Fruit fly (Drosophila melanogaster): ENCODE results near the gene CG32486.

CG32486 gene

dm6 chr3L:3083329-3084083 is 12.9 kb upstream of the CG32486 start (continued):
- TF ChIP-seq Stat92E (GFP tag; optimal IDR thresholded peaks at IDR 0.05) (no peak), CG4282 (GFP tag; optimal IDR thresholded peaks at IDR 0.05) (no peak), CG13775 (GFP tag; optimal IDR thresholded peaks at IDR 0.05) (peak; percentile 3), CG10366 (GFP tag; IDR thresholded peaks at IDR 0.05) (0 out of 2 replicates have a peak, but pooled peaks have one; percentile 17), zen (tag; optimal IDR thresholded peaks at IDR 0.05) (no peak), her (GFP tag; optimal IDR thresholded peaks at IDR 0.05) (peak; percentile 39)

- no peak for TF ChIP-seq repo (GFP tag; optimal IDR thresholded peaks at IDR 0.05)
- TF ChIP-seq crol (GFP tag; IDR thresholded peaks at IDR 0.05), result 0 out of 2 replicates have a peak, but pooled peaks have one; percentile 28
- TF ChIP-seq mirr (GFP tag; optimal IDR thresholded peaks at IDR 0.05), result peak; percentile 65
- peak; percentile 33 for TF ChIP-seq CG12071 (GFP tag; optimal IDR thresholded peaks at IDR 0.05)
- TF ChIP-seq Ets97D (GFP tag; optimal IDR thresholded peaks at IDR 0.05), result no peak
- TF ChIP-seq CG8388 (GFP tag; optimal IDR thresholded peaks at IDR 0.05), result no peak
- no peak for TF ChIP-seq CG15479 (GFP tag; optimal IDR thresholded peaks at IDR 0.05)
- no peak for TF ChIP-seq Ets65A (GFP tag)
- TF ChIP-seq lola (GFP tag; optimal IDR thresholded peaks at IDR 0.05), result no peak
- peak; percentile 8 for TF ChIP-seq CrebB (tag; optimal IDR thresholded peaks at IDR 0.05)
- no peak for TF ChIP-seq tna (GFP tag; IDR thresholded peaks at IDR 0.05; ENCODE audit: partially characterized antibody)
- TF ChIP-seq TFAM (GFP tag; optimal IDR thresholded peaks at IDR 0.05), result no peak
- no peak for TF ChIP-seq tx (GFP tag; optimal IDR thresholded peaks at IDR 0.05)
- no peak for TF ChIP-seq C15 (GFP tag; IDR thresholded peaks at IDR 0.05)
- TF ChIP-seq sens (GFP tag), result peak; percentile 69
- TF ChIP-seq CG30431 (GFP tag; optimal IDR thresholded peaks at IDR 0.05), result no peak
- TF ChIP-seq Med (GFP tag), result peak; percentile 75
- no peak for TF ChIP-seq CG4424 (GFP tag; optimal IDR thresholded peaks at IDR 0.05)
- TF ChIP-seq h (optimal IDR thresholded peaks at IDR 0.05), result no peak
- peak; percentile 96 for TF ChIP-seq CG6654 (GFP tag; optimal IDR thresholded peaks at IDR 0.05)
- peak; percentile 7 for TF ChIP-seq PHDP (tag; optimal IDR thresholded peaks at IDR 0.05)
- TF ChIP-seq cg (GFP tag; optimal IDR thresholded peaks at IDR 0.05), result peak; percentile 55
- TF ChIP-seq CG10147 (GFP tag; optimal IDR thresholded peaks at IDR 0.05), result no peak
- TF ChIP-seq CG13894 (tag; optimal IDR thresholded peaks at IDR 0.05), result peak; percentile 97
- TF ChIP-seq CG5245 (GFP tag; optimal IDR thresholded peaks at IDR 0.05), result no peak
- no peak for TF ChIP-seq CG9727 (GFP tag; optimal IDR thresholded peaks at IDR 0.05)
- peak; percentile 38 for TF ChIP-seq sug (tag; optimal IDR thresholded peaks at IDR 0.05)
- no peak for TF ChIP-seq CG11247 (GFP tag; IDR thresholded peaks at IDR 0.05)
- TF ChIP-seq CG8290 (GFP tag; optimal IDR thresholded peaks at IDR 0.05), result no peak
- TF ChIP-seq CG8290 (tag; optimal IDR thresholded peaks at IDR 0.05), result peak in 1 of 2 experiments; percentile 31
- TF ChIP-seq CG6683 (GFP tag; optimal IDR thresholded peaks at IDR 0.05), result no peak
- no peak for TF ChIP-seq CkIIα-i1 (GFP tag; IDR thresholded peaks at IDR 0.05)
- no peak for TF ChIP-seq CG10366 (GFP tag; IDR thresholded peaks at IDR 0.05)
- no peak for TF ChIP-seq CG14050 (GFP tag; IDR thresholded peaks at IDR 0.05)
- no peak for TF ChIP-seq Aef1 (GFP tag; IDR thresholded peaks at IDR 0.05)
- TF ChIP-seq amos (GFP tag; IDR thresholded peaks at IDR 0.05; ENCODE audit: partially characterized antibody), result no peak; the same call in 1 of the 2 replicates
- TF ChIP-seq Sin3A (optimal IDR thresholded peaks at IDR 0.05), result no peak
- no peak for TF ChIP-seq ssp (GFP tag; IDR thresholded peaks at IDR 0.05)
- no peak; the same call in 1 of the 2 replicates for TF ChIP-seq rib (GFP tag; IDR thresholded peaks at IDR 0.05)
- peak; percentile 20 for TF ChIP-seq CG12769 (tag; optimal IDR thresholded peaks at IDR 0.05)
- no peak for TF ChIP-seq sima (GFP tag; optimal IDR thresholded peaks at IDR 0.05)
- peak; percentile 4 for TF ChIP-seq sd (tag; optimal IDR thresholded peaks at IDR 0.05)
- TF ChIP-seq NfI (GFP tag; optimal IDR thresholded peaks at IDR 0.05), result no peak
Observed at dm6 chr3L:3081966-3082516, 11.4 kb upstream of the CG32486 start.

Data from whole organism, embryonic.